Fruit fly (Drosophila melanogaster) whole organism, prepupa: ENCODE data around the gene dpr20.

ENCODE experiments used
- Blimp-1 ChIP-seq: fragments of 200-800 bp; sonication (Bioruptor generic); optimal IDR thresholded peaks from 3 replicates; lab custom pipeline; 2017; ENCODE audit warnings: missing biosample characterization, missing genetic modification characterization, mild to moderate bottlenecking, moderate library complexity, missing genetic modification reagents
- CG11902 ChIP-seq: fragments of 200-800 bp; sonication (Bioruptor generic); optimal IDR thresholded peaks from 3 replicates; lab custom pipeline; 2016; ENCODE audit warnings: missing biosample characterization, missing genetic modification characterization
- CG16779 ChIP-seq: fragments of 200-800 bp; sonication (Bioruptor generic); optimal IDR thresholded peaks from 3 replicates; lab custom pipeline; 2017; ENCODE audit warnings: missing biosample characterization, mild to moderate bottlenecking, missing genetic modification characterization
- CG31627 ChIP-seq: fragments of 200-800 bp; sonication (Bioruptor generic); optimal IDR thresholded peaks from 3 replicates; lab custom pipeline; 2016; ENCODE audit warnings: missing biosample characterization, missing genetic modification characterization
- CG34406 ChIP-seq: fragments of 200-800 bp; sonication (Bioruptor generic); optimal IDR thresholded peaks from 3 replicates; lab custom pipeline; 2016; ENCODE audit warnings: missing biosample characterization, missing genetic modification characterization
- CG3919 ChIP-seq: fragments of 200-800 bp; sonication (Bioruptor generic); optimal IDR thresholded peaks from 3 replicates; lab custom pipeline; 2016; ENCODE audit warnings: missing biosample characterization, missing genetic modification characterization
- CG6276 ChIP-seq: fragments of 200-800 bp; sonication (Bioruptor generic); optimal IDR thresholded peaks from 2 replicates; lab custom pipeline; 2017; ENCODE audit warnings: missing biosample characterization, mild to moderate bottlenecking, missing genetic modification characterization
- CG6792 ChIP-seq: fragments of 200-800 bp; sonication (Bioruptor generic); optimal IDR thresholded peaks from 3 replicates; lab custom pipeline; 2016; ENCODE audit warnings: missing biosample characterization, missing genetic modification characterization
- CG8632 ChIP-seq: fragments of 200-800 bp; sonication (Bioruptor generic); optimal IDR thresholded peaks from 3 replicates; lab custom pipeline; 2016; ENCODE audit warnings: missing biosample characterization, missing genetic modification characterization
- Eip75B ChIP-seq: fragments of 200-800 bp; sonication (Bioruptor generic); optimal IDR thresholded peaks from 3 replicates; lab custom pipeline; 2016; ENCODE audit warnings: missing biosample characterization, missing genetic modification characterization
- Eip78C ChIP-seq: fragments of 200-800 bp; sonication (Bioruptor generic); peaks from one replicate; lab custom pipeline; 2016; ENCODE audit warnings: missing biosample characterization, missing genetic modification characterization
- Ets96B ChIP-seq: fragments of 200-800 bp; optimal IDR thresholded peaks from 2 replicates; lab custom pipeline; 2019; ENCODE audit warnings: missing biosample characterization, mild to moderate bottlenecking, missing genetic modification characterization, moderate library complexity
- Gug ChIP-seq: fragments of 200-800 bp; sonication (Bioruptor generic); IDR thresholded peaks from 2 replicates; pipeline ENCODE4 v1.3.6; 2022; ENCODE audit warnings: missing biosample characterization, missing genetic modification characterization
- Lpt ChIP-seq: fragments of 200-800 bp; sonication (Bioruptor generic); optimal IDR thresholded peaks from 3 replicates; lab custom pipeline; 2016; ENCODE audit warnings: missing biosample characterization, missing genetic modification characterization
- OdsH ChIP-seq: fragments of 200-800 bp; sonication (Bioruptor generic); optimal IDR thresholded peaks from 3 replicates; lab custom pipeline; 2016; ENCODE audit warnings: missing biosample characterization, missing genetic modification characterization
- Sox102F ChIP-seq: fragments of 200-800 bp; sonication (Bioruptor generic); optimal IDR thresholded peaks from 2 replicates; lab custom pipeline; 2016; ENCODE audit warnings: missing biosample characterization, mild to moderate bottlenecking, missing genetic modification characterization
- Sox14 ChIP-seq: fragments of 200-800 bp; sonication (Bioruptor generic); optimal IDR thresholded peaks from 3 replicates; lab custom pipeline; 2016; ENCODE audit warnings: missing biosample characterization, missing genetic modification characterization
- Sox15 ChIP-seq: fragments of 200-800 bp; sonication (Bioruptor generic); optimal IDR thresholded peaks from 3 replicates; lab custom pipeline; 2016; ENCODE audit warnings: missing biosample characterization, missing genetic modification characterization
- achi ChIP-seq: fragments of 200-800 bp; sonication (Bioruptor generic); optimal IDR thresholded peaks from 3 replicates; lab custom pipeline; 2016; ENCODE audit warnings: missing biosample characterization, missing genetic modification characterization
- acj6 ChIP-seq: fragments of 200-800 bp; sonication (Bioruptor generic); optimal IDR thresholded peaks from 3 replicates; lab custom pipeline; 2016; ENCODE audit warnings: missing biosample characterization, missing genetic modification characterization
- cyc ChIP-seq: fragments of 200-800 bp; sonication (Bioruptor generic); optimal IDR thresholded peaks from 3 replicates; lab custom pipeline; 2016; ENCODE audit warnings: missing biosample characterization, missing genetic modification characterization
- dac ChIP-seq: fragments of 200-800 bp; sonication (Bioruptor generic); optimal IDR thresholded peaks from 2 replicates; lab custom pipeline; 2017; ENCODE audit warnings: missing biosample characterization, mild to moderate bottlenecking, missing genetic modification characterization
- dsx ChIP-seq: fragments of 200-800 bp; optimal IDR thresholded peaks from 3 replicates; lab custom pipeline; 2019; ENCODE audit warnings: missing biosample characterization, mild to moderate bottlenecking, missing genetic modification characterization, moderate library complexity; ENCODE audit not compliant: poor library complexity, severe bottlenecking
- eg ChIP-seq: fragments of 200-800 bp; sonication (Bioruptor generic); IDR thresholded peaks from 3 replicates; pipeline ENCODE4 v1.3.6; 2022; ENCODE audit warnings: missing biosample characterization, missing genetic modification characterization
- fkh ChIP-seq: fragments of 200-800 bp; sonication (Bioruptor generic); optimal IDR thresholded peaks from 3 replicates; lab custom pipeline; 2017; ENCODE audit warnings: missing biosample characterization, mild to moderate bottlenecking, missing genetic modification characterization, moderate library complexity
- lz ChIP-seq: fragments of 200-800 bp; sonication (Bioruptor generic); optimal IDR thresholded peaks from 3 replicates; lab custom pipeline; 2016; ENCODE audit warnings: missing biosample characterization, missing genetic modification characterization
- pdm3 ChIP-seq: fragments of 200-800 bp; sonication (Bioruptor generic); optimal IDR thresholded peaks from 3 replicates; lab custom pipeline; 2016; ENCODE audit warnings: missing biosample characterization, missing genetic modification characterization
- salr ChIP-seq, 2 experiments: fragments of 200-800 bp; sonication (Bioruptor generic); optimal IDR thresholded peaks; 3 replicates each; lab custom pipeline; 2016 to 2018; ENCODE audit warnings: missing biosample characterization in 2 of 2, missing genetic modification characterization in 2 of 2, mild to moderate bottlenecking in 1 of 2
- spab ChIP-seq: fragments of 200-800 bp; sonication (Bioruptor generic); optimal IDR thresholded peaks from 2 replicates; lab custom pipeline; 2017; ENCODE audit warnings: missing biosample characterization, mild to moderate bottlenecking, missing genetic modification characterization, missing genetic modification reagents
- ss ChIP-seq, 2 experiments: fragments of 200-800 bp; sonication (Bioruptor generic); optimal IDR thresholded peaks; 2 replicates in 1 of 2; 3 replicates in 1 of 2; lab custom pipeline; 2017 to 2018; ENCODE audit warnings: mild to moderate bottlenecking in 2 of 2, missing biosample characterization in 2 of 2, missing genetic modification characterization in 2 of 2, moderate library complexity in 1 of 2
- svp ChIP-seq: fragments of 200-800 bp; sonication (Bioruptor generic); peaks from one replicate; lab custom pipeline; 2016; ENCODE audit warnings: missing biosample characterization, missing genetic modification characterization
- vri ChIP-seq: fragments of 200-800 bp; sonication (Bioruptor generic); optimal IDR thresholded peaks from 3 replicates; lab custom pipeline; 2016; ENCODE audit warnings: missing biosample characterization, mild to moderate bottlenecking, missing genetic modification characterization

The dpr20 gene

dm6 chr3L:895314-895980, 38.4 kb upstream of the dpr20 start, which contains the start of gene CG34056 (continued):
- TF ChIP-seq CG6276 (peak; percentile 95), dac (peak; percentile 89), CG16779 (tag; lab: Kevin White, UChicago) (peak; percentile 93), vri (peak; percentile 94), fkh (GFP tag; lab: Kevin White, UChicago) (peak; percentile 42), Ets96B (tag; lab: Kevin White, UChicago) (peak; percentile 98), CG11902 (GFP tag; lab: Kevin White, UChicago) (peak; percentile 94), CG3919 (peak; percentile 99), Gug (GFP tag; lab: Robert Waterston, UW) (peak; percentile 96), Sox102F (GFP tag; lab: Kevin White, UChicago) (peak; percentile 96), salr (GFP tag; optimal IDR thresholded peaks at IDR 0.05; lab: Kevin White, UChicago) (peak; percentile 85 to 95), Blimp-1 (peak; percentile 89), acj6 (GFP tag; lab: Kevin White, UChicago) (peak; percentile 97), spab (GFP tag; lab: Kevin White, UChicago) (peak; percentile 97), Sox14 (GFP tag; lab: Kevin White, UChicago) (peak; percentile 96), eg (GFP tag; lab: Robert Waterston, UW) (peak; percentile 99), achi (peak; percentile 98), dsx (GFP tag; lab: Kevin White, UChicago) (peak; percentile 95), ss (GFP tag; optimal IDR thresholded peaks at IDR 0.05; lab: Kevin White, UChicago) (peak; percentile 97)

dm6 chr3L:888372-888771, 31.3 kb upstream of the dpr20 start:
- TF ChIP-seq cyc = no peak
- TF ChIP-seq CG8632 = no peak
- TF ChIP-seq CG34406 (GFP tag; lab: Kevin White, UChicago) = no peak
- TF ChIP-seq Sox102F (GFP tag; lab: Kevin White, UChicago) = no peak
- no peak for TF ChIP-seq Sox15 (GFP tag; lab: Kevin White, UChicago)
- TF ChIP-seq OdsH (GFP tag; lab: Kevin White, UChicago) = no peak
- no peak for TF ChIP-seq lz (GFP tag; lab: Kevin White, UChicago)
- TF ChIP-seq salr (GFP tag; optimal IDR thresholded peaks at IDR 0.05; lab: Kevin White, UChicago) = no peak
- TF ChIP-seq, all 60 proteins: peak for 0

dm6 chr3L:887423-888097, 30.5 kb upstream of the dpr20 start:
- TF ChIP-seq CG6792 (GFP tag; lab: Kevin White, UChicago) = no peak
- peak; percentile 55 for TF ChIP-seq Eip78C (GFP tag; lab: Kevin White, UChicago)
- no peak for TF ChIP-seq acj6 (GFP tag; lab: Kevin White, UChicago)
- no peak for TF ChIP-seq CG31627 (GFP tag; lab: Kevin White, UChicago)
- no peak for TF ChIP-seq CG16779 (tag; lab: Kevin White, UChicago)
- peak; percentile 71 for TF ChIP-seq dsx (GFP tag; lab: Kevin White, UChicago)
- TF ChIP-seq Lpt (GFP tag; lab: Kevin White, UChicago) = no peak
- TF ChIP-seq spab (GFP tag; lab: Kevin White, UChicago) = no peak
- TF ChIP-seq fkh (GFP tag; lab: Kevin White, UChicago) = peak; percentile 76
- TF ChIP-seq vri = peak; percentile 55
- peak; percentile 82 for TF ChIP-seq svp
- TF ChIP-seq, all 60 proteins: peak for 5

dm6 chr3L:885624-886257, 28.7 kb upstream of the dpr20 start:
- TF ChIP-seq Eip75B (GFP tag; lab: Kevin White, UChicago) = no peak
- peak; percentile 45 for TF ChIP-seq Eip78C (GFP tag; lab: Kevin White, UChicago)
- no peak for TF ChIP-seq pdm3 (GFP tag; lab: Kevin White, UChicago)
